Worm (Caenorhabditis elegans) whole organism, early embryonic: Measurements from ENCODE around the gene C49F5.13.

Experiments used
- B0310.2 ChIP-seq: sonication (generic microtip); optimal IDR thresholded peaks from 2 replicates; lab custom pipeline; 2016; ENCODE audit warnings: mild to moderate bottlenecking, missing genetic modification characterization, missing compliant biosample characterization
- F13C5.2 ChIP-seq: sonication (generic microtip); optimal IDR thresholded peaks from 2 replicates; lab custom pipeline; 2017; ENCODE audit warnings: mild to moderate bottlenecking, missing genetic modification characterization, inconsistent platforms, missing compliant biosample characterization
- aly-1 ChIP-seq: sonication (generic microtip); optimal IDR thresholded peaks from 2 replicates; lab custom pipeline; 2016; ENCODE audit warnings: missing genetic modification characterization, missing compliant biosample characterization
- ama-1 ChIP-seq: fragments of 150-350 bp; optimal IDR thresholded peaks from 2 replicates; lab custom pipeline; 2014
- ceh-13 ChIP-seq: fragments of 200-800 bp; sonication (Bioruptor generic); optimal IDR thresholded peaks from 2 replicates; lab custom pipeline; 2018; ENCODE audit warnings: mild to moderate bottlenecking, missing genetic modification characterization, missing compliant biosample characterization
- ceh-36 ChIP-seq: sonication (generic microtip); optimal IDR thresholded peaks from 2 replicates; lab custom pipeline; 2016; ENCODE audit warnings: missing genetic modification characterization, inconsistent platforms, missing compliant biosample characterization
- ets-7 ChIP-seq: sonication (generic microtip); optimal IDR thresholded peaks from 2 replicates; lab custom pipeline; 2016; ENCODE audit warnings: missing genotype, missing genetic modification characterization, missing compliant biosample characterization
- flt-1 ChIP-seq: fragments of 200-800 bp; sonication (Bioruptor generic); IDR thresholded peaks from 2 replicates; pipeline ENCODE4 v1.3.6; 2022; ENCODE audit warnings: missing genetic modification characterization, missing compliant biosample characterization
- hmbx-1 ChIP-seq: sonication (generic microtip); optimal IDR thresholded peaks from 2 replicates; lab custom pipeline; 2016; ENCODE audit warnings: mild to moderate bottlenecking, missing genetic modification characterization, missing compliant biosample characterization
- hmg-4 ChIP-seq: fragments of 200-800 bp; sonication (Bioruptor generic); optimal IDR thresholded peaks from 2 replicates; lab custom pipeline; 2018; ENCODE audit warnings: mild to moderate bottlenecking, missing genetic modification characterization, missing compliant biosample characterization
- hnd-1 ChIP-seq: sonication (generic microtip); optimal IDR thresholded peaks from 2 replicates; lab custom pipeline; 2016; ENCODE audit warnings: missing genetic modification characterization, missing compliant biosample characterization
- pes-1 ChIP-seq: fragments of 200-800 bp; sonication (Bioruptor generic); IDR thresholded peaks from 2 replicates; pipeline ENCODE4 v1.3.6; 2022; ENCODE audit warnings: missing genetic modification reagents, missing genetic modification characterization, missing compliant biosample characterization
- scrt-1 ChIP-seq: fragments of 200-800 bp; sonication (Bioruptor generic); IDR thresholded peaks from 2 replicates; pipeline ENCODE4 v1.3.6; 2022; ENCODE audit warnings: missing genetic modification characterization, missing compliant biosample characterization
- sea-1 ChIP-seq: fragments of 200-800 bp; sonication (Bioruptor generic); conservative IDR thresholded peaks from 2 replicates; pipeline ENCODE4 v1.3.6; 2022; ENCODE audit warnings: missing genetic modification characterization, missing compliant biosample characterization
- tbx-11 ChIP-seq: fragments of 200-800 bp; sonication (Bioruptor generic); IDR thresholded peaks from 2 replicates; pipeline ENCODE4 v1.3.6; 2022; ENCODE audit warnings: missing genetic modification characterization, missing compliant biosample characterization
- tbx-37 ChIP-seq: fragments of 200-800 bp; sonication (Bioruptor generic); conservative IDR thresholded peaks from 2 replicates; pipeline ENCODE4 v1.3.6; 2022; ENCODE audit warnings: missing genetic modification reagents, missing genetic modification characterization, missing compliant biosample characterization
- tra-4 ChIP-seq: sonication (generic microtip); optimal IDR thresholded peaks from 2 replicates; lab custom pipeline; 2017; ENCODE audit warnings: missing genetic modification characterization, missing compliant biosample characterization

The C49F5.13 gene

ce11 chrX:11992246-11992645 is 31.0 kb downstream of the C49F5.13 start:
- TF ChIP-seq F13C5.2 (tag; lab: Kevin White, UChicago), result no peak
- TF ChIP-seq hnd-1, result no peak
- TF ChIP-seq flt-1 (GFP tag; lab: Robert Waterston, UW), result no peak
- no peak for TF ChIP-seq hmbx-1 (tag; lab: Kevin White, UChicago)
- no peak for TF ChIP-seq ets-7 (tag; lab: Kevin White, UChicago)
- no peak for TF ChIP-seq scrt-1
- no peak for TF ChIP-seq aly-1 (tag; lab: Kevin White, UChicago)
- no peak for TF ChIP-seq B0310.2 (tag; lab: Kevin White, UChicago)
- TF ChIP-seq hmg-4 (GFP tag; lab: Kevin White, UChicago), result no peak
- no peak for TF ChIP-seq ama-1 (lab: Kevin White, UChicago)
- no peak for TF ChIP-seq tbx-37 (GFP tag; lab: Robert Waterston, UW)
- no peak for TF ChIP-seq pes-1
- TF ChIP-seq sea-1, result no peak

- TF ChIP-seq F13C5.2 (tag; lab: Kevin White, UChicago) (no peak), hnd-1 (no peak), sea-1 (no peak), aly-1 (tag; lab: Kevin White, UChicago) (no peak), hmbx-1 (tag; lab: Kevin White, UChicago) (no peak), flt-1 (GFP tag; lab: Robert Waterston, UW) (no peak), ama-1 (lab: Kevin White, UChicago) (no peak), tra-4 (tag; lab: Kevin White, UChicago) (no peak), scrt-1 (no peak), ets-7 (tag; lab: Kevin White, UChicago) (no peak), B0310.2 (tag; lab: Kevin White, UChicago) (no peak), tbx-37 (GFP tag; lab: Robert Waterston, UW) (no peak), tbx-11 (GFP tag; lab: Robert Waterston, UW) (no peak), hmg-4 (GFP tag; lab: Kevin White, UChicago) (no peak), ceh-36 (tag; lab: Kevin White, UChicago) (no peak), ceh-13 (GFP tag; lab: Kevin White, UChicago) (no peak)
These were observed 31.6 kb downstream of the C49F5.13 start for ce11 chrX:11992778-11993177.

ce11 chrX:11993327-11993726 is 32.1 kb downstream of the C49F5.13 start:
- no peak for TF ChIP-seq aly-1 (tag; lab: Kevin White, UChicago)
- TF ChIP-seq F13C5.2 (tag; lab: Kevin White, UChicago), result no peak
- TF ChIP-seq ama-1 (lab: Kevin White, UChicago), result no peak
- no peak for TF ChIP-seq tbx-11 (GFP tag; lab: Robert Waterston, UW)
- no peak for TF ChIP-seq hnd-1
- no peak for TF ChIP-seq flt-1 (GFP tag; lab: Robert Waterston, UW)
- TF ChIP-seq B0310.2 (tag; lab: Kevin White, UChicago), result no peak
- TF ChIP-seq ceh-13 (GFP tag; lab: Kevin White, UChicago), result no peak
- no peak for TF ChIP-seq ceh-36 (tag; lab: Kevin White, UChicago)
- no peak for TF ChIP-seq pes-1
- TF ChIP-seq ets-7 (tag; lab: Kevin White, UChicago), result no peak
- TF ChIP-seq sea-1, result no peak
- TF ChIP-seq scrt-1, result no peak
- no peak for TF ChIP-seq hmbx-1 (tag; lab: Kevin White, UChicago)
- no peak for TF ChIP-seq hmg-4 (GFP tag; lab: Kevin White, UChicago)
- TF ChIP-seq tra-4 (tag; lab: Kevin White, UChicago), result no peak
- TF ChIP-seq tbx-37 (GFP tag; lab: Robert Waterston, UW), result no peak

DNA sequence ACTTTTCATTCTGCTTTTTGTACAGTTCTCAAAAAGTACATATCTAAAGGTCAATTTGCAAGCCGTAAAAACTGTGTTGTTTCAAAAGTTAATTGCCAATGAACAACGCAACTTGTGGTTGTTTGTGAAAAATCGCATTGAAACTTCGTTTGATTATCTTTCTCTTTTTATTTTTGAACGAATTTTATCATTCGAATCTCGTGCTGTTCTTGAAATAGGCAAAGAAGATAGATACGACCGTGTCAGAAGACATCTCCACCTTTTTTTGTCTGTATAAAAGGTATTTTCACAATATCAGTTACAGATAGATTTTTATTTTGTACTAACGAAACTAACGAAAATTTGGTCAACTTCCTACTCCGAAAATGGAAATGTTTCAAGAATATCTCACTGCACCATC is 33.3 kb downstream of the C49F5.13 start, which contains the start of gene C49F5.7:
Gene C49F5.7 (plus strand): TSS at position 301 of the 400 bp plus-strand sequence.
- no peak for TF ChIP-seq tbx-11 (GFP tag; lab: Robert Waterston, UW)
- TF ChIP-seq tbx-37 (GFP tag; lab: Robert Waterston, UW), result no peak
- TF ChIP-seq B0310.2 (tag; lab: Kevin White, UChicago), result no peak
- no peak for TF ChIP-seq ama-1 (lab: Kevin White, UChicago)
- no peak for TF ChIP-seq sea-1
- TF ChIP-seq ceh-13 (GFP tag; lab: Kevin White, UChicago), result no peak
- TF ChIP-seq F13C5.2 (tag; lab: Kevin White, UChicago), result no peak
- TF ChIP-seq pes-1, result no peak
- no peak for TF ChIP-seq tra-4 (tag; lab: Kevin White, UChicago)
- no peak for TF ChIP-seq ceh-36 (tag; lab: Kevin White, UChicago)
- TF ChIP-seq ets-7 (tag; lab: Kevin White, UChicago), result no peak
- TF ChIP-seq hnd-1, result no peak
- no peak for TF ChIP-seq aly-1 (tag; lab: Kevin White, UChicago)
- no peak for TF ChIP-seq hmbx-1 (tag; lab: Kevin White, UChicago)
- TF ChIP-seq scrt-1, result no peak
- TF ChIP-seq hmg-4 (GFP tag; lab: Kevin White, UChicago), result no peak
- no peak for TF ChIP-seq flt-1 (GFP tag; lab: Robert Waterston, UW)

DNA sequence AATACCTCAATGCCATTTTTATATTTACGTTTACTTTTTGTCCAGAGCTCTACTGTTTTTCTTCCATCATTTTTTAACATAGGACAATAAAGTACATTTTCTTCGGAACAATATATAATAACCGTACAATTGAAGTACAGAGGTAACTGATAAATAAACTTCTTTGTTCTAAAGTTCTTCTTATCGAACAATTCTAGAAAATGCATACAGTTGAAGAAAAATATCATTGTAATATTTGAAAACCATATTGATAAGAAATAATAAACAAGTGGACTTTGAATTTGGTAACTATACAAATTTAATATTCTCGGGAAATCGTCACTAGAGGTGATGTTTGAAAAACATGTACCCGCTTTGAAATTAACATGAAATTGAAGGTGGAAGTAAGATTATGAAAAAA is 35.4 kb downstream of the C49F5.13 start:
- TF ChIP-seq hnd-1 (no peak), scrt-1 (no peak), aly-1 (tag; lab: Kevin White, UChicago) (no peak), ama-1 (lab: Kevin White, UChicago) (no peak), B0310.2 (tag; lab: Kevin White, UChicago) (no peak), tra-4 (tag; lab: Kevin White, UChicago) (no peak), tbx-37 (GFP tag; lab: Robert Waterston, UW) (no peak), flt-1 (GFP tag; lab: Robert Waterston, UW) (no peak), tbx-11 (GFP tag; lab: Robert Waterston, UW) (no peak), ets-7 (tag; lab: Kevin White, UChicago) (no peak)

DNA sequence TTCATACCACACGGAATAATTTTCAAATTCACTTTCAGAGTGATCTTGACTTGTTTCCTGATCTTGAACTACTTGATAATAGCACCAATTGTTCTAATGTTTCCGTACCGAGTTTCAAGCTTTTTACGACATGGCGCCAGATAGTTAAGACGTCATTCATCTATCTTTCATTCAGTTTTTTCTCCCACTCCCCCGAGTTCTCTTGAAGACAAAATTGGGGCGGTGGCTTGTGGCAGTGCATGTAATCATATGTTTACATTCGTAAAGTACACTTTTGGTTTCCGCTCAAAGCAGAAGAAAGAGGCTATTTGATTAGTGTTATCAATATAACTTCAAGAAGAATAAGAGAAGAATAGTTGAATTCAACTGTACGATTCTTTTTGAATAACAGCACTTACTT is 38.4 kb downstream of the C49F5.13 start:
- no peak for TF ChIP-seq ceh-13 (GFP tag; lab: Kevin White, UChicago)
- TF ChIP-seq tbx-37 (GFP tag; lab: Robert Waterston, UW), result no peak
- TF ChIP-seq hnd-1, result no peak
- no peak for TF ChIP-seq aly-1 (tag; lab: Kevin White, UChicago)
- no peak for TF ChIP-seq ceh-36 (tag; lab: Kevin White, UChicago)
- no peak for TF ChIP-seq B0310.2 (tag; lab: Kevin White, UChicago)
- no peak for TF ChIP-seq tra-4 (tag; lab: Kevin White, UChicago)
- no peak for TF ChIP-seq flt-1 (GFP tag; lab: Robert Waterston, UW)
- TF ChIP-seq pes-1, result no peak
- no peak for TF ChIP-seq scrt-1
- TF ChIP-seq sea-1, result no peak
- TF ChIP-seq tbx-11 (GFP tag; lab: Robert Waterston, UW), result no peak
- TF ChIP-seq F13C5.2 (tag; lab: Kevin White, UChicago), result no peak
- no peak for TF ChIP-seq hmbx-1 (tag; lab: Kevin White, UChicago)
- no peak for TF ChIP-seq hmg-4 (GFP tag; lab: Kevin White, UChicago)
- no peak for TF ChIP-seq ets-7 (tag; lab: Kevin White, UChicago)
- no peak for TF ChIP-seq ama-1 (lab: Kevin White, UChicago)
